Worm (Caenorhabditis elegans): ENCODE measurements around the gene ZK666.2.

The ZK666.2 gene

ce11 chrII:10447348-10448316, 24.1 kb downstream of the ZK666.2 start, which contains the start of gene ZK673.2:
Gene ZK673.2, plus strand, starts transcription at chrII:10448266.
- TF ChIP-seq ceh-16 (tag; optimal IDR thresholded peaks at IDR 0.05) = no peak
- TF ChIP-seq nhr-25 (tag; optimal IDR thresholded peaks at IDR 0.05) = peak; percentile 88
- TF ChIP-seq ama-1 (optimal IDR thresholded peaks at IDR 0.05) = peak; percentile 6
- TF ChIP-seq nhr-21 (tag; optimal IDR thresholded peaks at IDR 0.05) = peak; percentile 83
- TF ChIP-seq sma-9 (GFP tag; optimal IDR thresholded peaks at IDR 0.05) = peak; percentile 79
- TF ChIP-seq sma-9 (tag; optimal IDR thresholded peaks at IDR 0.05) = no peak
- peak; percentile 32 for TF ChIP-seq C34F6.9 (tag; optimal IDR thresholded peaks at IDR 0.05)
- peak; percentile 62 for TF ChIP-seq sma-3 (GFP tag; optimal IDR thresholded peaks at IDR 0.05)
- peak; percentile 45 for TF ChIP-seq blmp-1 (tag; optimal IDR thresholded peaks at IDR 0.05; ENCODE audit: insufficient read depth)
- no peak for TF ChIP-seq ZK546.5 (tag; optimal IDR thresholded peaks at IDR 0.05)
- no peak for TF ChIP-seq mbf-1 (tag; optimal IDR thresholded peaks at IDR 0.05)
- peak; percentile 85 for TF ChIP-seq fos-1 (tag; optimal IDR thresholded peaks at IDR 0.05)
- TF ChIP-seq Y55F3AM.14 (GFP tag; optimal IDR thresholded peaks at IDR 0.05) = peak; percentile 55
- peak; percentile 12 for TF ChIP-seq F13H6.1 (tag; optimal IDR thresholded peaks at IDR 0.05)
- peak in 1 of 2 experiments; percentile 32 for TF ChIP-seq lsy-2 (tag; optimal IDR thresholded peaks at IDR 0.05)
- no peak for TF ChIP-seq lin-11 (tag; optimal IDR thresholded peaks at IDR 0.05)
- TF ChIP-seq gmeb-1 (tag; optimal IDR thresholded peaks at IDR 0.05) = peak; percentile 71
- no peak for TF ChIP-seq nhr-6 (tag; optimal IDR thresholded peaks at IDR 0.05)
- peak in 1 of 2 experiments; percentile 68 for TF ChIP-seq mdl-1 (tag; optimal IDR thresholded peaks at IDR 0.05)
- TF ChIP-seq nhr-129 (tag; optimal IDR thresholded peaks at IDR 0.05) = peak; percentile 56
- peak; percentile 60 for TF ChIP-seq crh-2 (tag; optimal IDR thresholded peaks at IDR 0.05)
- no peak for TF ChIP-seq dmd-4 (tag; optimal IDR thresholded peaks at IDR 0.05)

- TF ChIP-seq skn-1 (tag; optimal IDR thresholded peaks at IDR 0.05) (no peak), dmd-4 (tag; optimal IDR thresholded peaks at IDR 0.05) (no peak), nhr-11 (tag; optimal IDR thresholded peaks at IDR 0.05) (peak; percentile 3), sma-3 (GFP tag; optimal IDR thresholded peaks at IDR 0.05) (no peak)
These were observed 24.9 kb downstream of the ZK666.2 start for ce11 chrII:10446814-10447213.

ce11 chrII:10446300-10446699, 25.4 kb downstream of the ZK666.2 start:
- no peak for TF ChIP-seq nhr-237 (tag; optimal IDR thresholded peaks at IDR 0.05)
- TF ChIP-seq elt-1 (tag; optimal IDR thresholded peaks at IDR 0.05) = no peak
- no peak for TF ChIP-seq ztf-11 (tag; optimal IDR thresholded peaks at IDR 0.05)
- TF ChIP-seq nhr-77 (tag; optimal IDR thresholded peaks at IDR 0.05) = no peak
- TF ChIP-seq unc-39 (tag; optimal IDR thresholded peaks at IDR 0.05) = no peak
- no peak for TF ChIP-seq F13H6.1 (tag; optimal IDR thresholded peaks at IDR 0.05)
- no peak for TF ChIP-seq nhr-12 (tag; optimal IDR thresholded peaks at IDR 0.05)
- no peak for TF ChIP-seq nhr-10 (tag; optimal IDR thresholded peaks at IDR 0.05)
- TF ChIP-seq unc-55 (GFP tag; optimal IDR thresholded peaks at IDR 0.05) = no peak
- TF ChIP-seq nhr-6 (tag; optimal IDR thresholded peaks at IDR 0.05) = peak; percentile 48
- no peak for TF ChIP-seq Y55F3AM.14 (GFP tag; optimal IDR thresholded peaks at IDR 0.05)
- TF ChIP-seq mab-5 (tag; optimal IDR thresholded peaks at IDR 0.05) = no peak
- TF ChIP-seq nhr-23 (tag; optimal IDR thresholded peaks at IDR 0.05) = no peak
- no peak for TF ChIP-seq peb-1 (tag; optimal IDR thresholded peaks at IDR 0.05)
- no peak for TF ChIP-seq gmeb-1 (tag; optimal IDR thresholded peaks at IDR 0.05)
- no peak for TF ChIP-seq skn-1 (tag; optimal IDR thresholded peaks at IDR 0.05)
- TF ChIP-seq lin-11 (tag; optimal IDR thresholded peaks at IDR 0.05) = no peak
- TF ChIP-seq dmd-4 (tag; optimal IDR thresholded peaks at IDR 0.05) = no peak
- TF ChIP-seq fos-1 (tag; optimal IDR thresholded peaks at IDR 0.05) = no peak
- TF ChIP-seq ama-1 (optimal IDR thresholded peaks at IDR 0.05) = peak; percentile 54
- peak; percentile 43 for TF ChIP-seq ztf-4 (tag; optimal IDR thresholded peaks at IDR 0.05)
- peak; percentile 41 for TF ChIP-seq sma-3 (GFP tag; optimal IDR thresholded peaks at IDR 0.05)
- TF ChIP-seq R02D3.7 (tag; optimal IDR thresholded peaks at IDR 0.05) = no peak
- TF ChIP-seq unc-62 (GFP tag; optimal IDR thresholded peaks at IDR 0.05) = no peak
- peak; percentile 48 for TF ChIP-seq nhr-21 (tag; optimal IDR thresholded peaks at IDR 0.05)
- no peak for TF ChIP-seq nhr-11 (tag; optimal IDR thresholded peaks at IDR 0.05)
- TF ChIP-seq blmp-1 (tag; optimal IDR thresholded peaks at IDR 0.05; ENCODE audit: insufficient read depth) = peak; percentile 61
- TF ChIP-seq mbf-1 (tag; optimal IDR thresholded peaks at IDR 0.05) = no peak
- TF ChIP-seq crh-2 (tag; optimal IDR thresholded peaks at IDR 0.05) = peak; percentile 59
- TF ChIP-seq elt-3 (tag; optimal IDR thresholded peaks at IDR 0.05) = no peak
- TF ChIP-seq ztf-1 (GFP tag; conservative IDR thresholded peaks at IDR 0.05) = no peak
- no peak for TF ChIP-seq mdl-1 (tag; optimal IDR thresholded peaks at IDR 0.05)
- TF ChIP-seq C34F6.9 (tag; optimal IDR thresholded peaks at IDR 0.05) = peak; percentile 15
- TF ChIP-seq snpc-4 (tag; optimal IDR thresholded peaks at IDR 0.05) = no peak
- TF ChIP-seq sma-9 (GFP tag; optimal IDR thresholded peaks at IDR 0.05) = peak; percentile 86
- TF ChIP-seq sma-9 (tag; optimal IDR thresholded peaks at IDR 0.05) = no peak
- no peak for TF ChIP-seq alr-1 (tag; optimal IDR thresholded peaks at IDR 0.05)
- no peak for TF ChIP-seq zag-1 (tag; optimal IDR thresholded peaks at IDR 0.05)
- TF ChIP-seq lsy-2 (tag; optimal IDR thresholded peaks at IDR 0.05) = peak in 1 of 2 experiments; percentile 19
- no peak for TF ChIP-seq ceh-82 (tag; optimal IDR thresholded peaks at IDR 0.05)
- TF ChIP-seq ceh-16 (tag; optimal IDR thresholded peaks at IDR 0.05) = no peak
- TF ChIP-seq nhr-129 (tag; optimal IDR thresholded peaks at IDR 0.05) = peak; percentile 83
- TF ChIP-seq ZK546.5 (tag; optimal IDR thresholded peaks at IDR 0.05) = no peak
- TF ChIP-seq aly-2 (tag; optimal IDR thresholded peaks at IDR 0.05) = no peak
